Worm (Caenorhabditis elegans): Measurements from ENCODE around the gene mrp-4.
A peak's percentile ranks its signal among the peaks of the same experiment; 100 is the strongest.

- TF ChIP-seq elt-2 (tag; optimal IDR thresholded peaks at IDR 0.05) = peak; percentile 13
- no peak for TF ChIP-seq skn-1 (tag; optimal IDR thresholded peaks at IDR 0.05)
- TF ChIP-seq lin-15B (tag; optimal IDR thresholded peaks at IDR 0.05) = no peak
Measured at ce11 chrX:9892323-9892722, 8.2 kb downstream of the mrp-4 start, which contains the start of gene F21G4.1.
